Worm (Caenorhabditis elegans) whole organism, L3 larva: ENCODE results near the gene C46F2.1.

Experiments
- R02D3.7 ChIP-seq: fragments of 150-350 bp; optimal IDR thresholded peaks from 2 replicates; lab custom pipeline; 2014; ENCODE audit warnings: missing biosample characterization, missing genetic modification characterization
- ZK546.5 ChIP-seq: sonication (generic microtip); optimal IDR thresholded peaks from 2 replicates; lab custom pipeline; 2017; ENCODE audit warnings: missing biosample characterization, missing genetic modification characterization
- aly-2 ChIP-seq: fragments of 150-350 bp; optimal IDR thresholded peaks from 2 replicates; lab custom pipeline; 2014; ENCODE audit warnings: missing biosample characterization, missing genetic modification characterization
- ama-1 ChIP-seq: fragments of 150-350 bp; optimal IDR thresholded peaks from 2 replicates; lab custom pipeline; 2018
- ceh-16 ChIP-seq: sonication (generic microtip); optimal IDR thresholded peaks from 2 replicates; lab custom pipeline; 2017; ENCODE audit warnings: missing biosample characterization, missing genetic modification characterization
- ceh-28 ChIP-seq: fragments of 150-350 bp; optimal IDR thresholded peaks from 2 replicates; lab custom pipeline; 2014; ENCODE audit warnings: missing biosample characterization, missing genetic modification reagents, missing genetic modification characterization
- ceh-82 ChIP-seq: fragments of 150-350 bp; optimal IDR thresholded peaks from 2 replicates; lab custom pipeline; 2014; ENCODE audit warnings: missing biosample characterization, missing genetic modification characterization
- ceh-9 ChIP-seq: sonication (generic microtip); optimal IDR thresholded peaks from 2 replicates; lab custom pipeline; 2018; ENCODE audit warnings: missing biosample characterization, missing genetic modification characterization
- daf-12 ChIP-seq: fragments of 150-350 bp; optimal IDR thresholded peaks from 2 replicates; lab custom pipeline; 2014; ENCODE audit warnings: missing biosample characterization, missing genetic modification reagents, missing genetic modification characterization
- egl-27 ChIP-seq: sonication (generic microtip); optimal IDR thresholded peaks from 4 replicates; lab custom pipeline; 2017; ENCODE audit warnings: missing biosample characterization, missing genetic modification reagents, missing genetic modification characterization
- egl-5 ChIP-seq: fragments of 150-350 bp; optimal IDR thresholded peaks from 2 replicates; lab custom pipeline; 2017; ENCODE audit warnings: missing biosample characterization, missing genetic modification reagents, missing genetic modification characterization, inconsistent platforms
- elt-1 ChIP-seq: fragments of 150-350 bp; optimal IDR thresholded peaks from 2 replicates; lab custom pipeline; 2014; ENCODE audit warnings: missing biosample characterization, missing genetic modification characterization
- elt-2 ChIP-seq: sonication (generic microtip); optimal IDR thresholded peaks from 2 replicates; lab custom pipeline; 2016; ENCODE audit warnings: missing genetic modification reagents, mild to moderate bottlenecking, missing genetic modification characterization, missing compliant biosample characterization
- elt-3 ChIP-seq, 3 experiments: fragments of 150-350 bp in 1 of 3; sonication (generic microtip) in 2 of 3; optimal IDR thresholded peaks; 2 replicates in 2 of 3; 4 replicates in 1 of 3; lab custom pipeline; 2014 to 2017; ENCODE audit warnings: missing biosample characterization in 3 of 3, missing genetic modification characterization in 3 of 3
- eor-1 ChIP-seq, 2 experiments: fragments of 150-350 bp; optimal IDR thresholded peaks; 2 replicates each; lab custom pipeline; 2014 to 2018; ENCODE audit warnings: missing biosample characterization in 2 of 2, missing genetic modification characterization in 2 of 2
- fkh-10 ChIP-seq: sonication (generic microtip); optimal IDR thresholded peaks from 2 replicates; lab custom pipeline; 2017; ENCODE audit warnings: missing biosample characterization, missing genetic modification reagents, missing genetic modification characterization
- fkh-2 ChIP-seq: fragments of 150-350 bp; optimal IDR thresholded peaks from 2 replicates; lab custom pipeline; 2014; ENCODE audit warnings: missing biosample characterization, missing genetic modification reagents, missing genetic modification characterization
- fos-1 ChIP-seq: fragments of 150-350 bp; optimal IDR thresholded peaks from 2 replicates; lab custom pipeline; 2014; ENCODE audit warnings: missing biosample characterization, missing genetic modification characterization
- hmg-11 ChIP-seq: sonication (generic microtip); optimal IDR thresholded peaks from 2 replicates; lab custom pipeline; 2016; ENCODE audit warnings: missing genetic modification characterization, missing compliant biosample characterization
- jun-1 ChIP-seq: fragments of 150-350 bp; optimal IDR thresholded peaks from 2 replicates; lab custom pipeline; 2014; ENCODE audit warnings: missing biosample characterization, missing genetic modification reagents, missing genetic modification characterization
- lin-15B ChIP-seq: fragments of 150-350 bp; optimal IDR thresholded peaks from 2 replicates; lab custom pipeline; 2014; ENCODE audit warnings: missing biosample characterization, missing genetic modification characterization
- lin-39 ChIP-seq: fragments of 150-350 bp; optimal IDR thresholded peaks from 2 replicates; lab custom pipeline; 2018; ENCODE audit warnings: missing biosample characterization, missing genetic modification reagents, missing genetic modification characterization
- lsy-12 ChIP-seq: sonication (generic microtip); optimal IDR thresholded peaks from 2 replicates; lab custom pipeline; 2016; ENCODE audit warnings: mild to moderate bottlenecking, missing genetic modification characterization, missing compliant biosample characterization
- mdl-1 ChIP-seq: fragments of 150-350 bp; optimal IDR thresholded peaks from 2 replicates; lab custom pipeline; 2014; ENCODE audit warnings: missing biosample characterization, missing genetic modification characterization
- mml-1 ChIP-seq: fragments of 150-350 bp; sonication (generic microtip); optimal IDR thresholded peaks from 3 replicates; lab custom pipeline; 2014; ENCODE audit warnings: missing biosample characterization, missing genetic modification characterization
- nfya-1 ChIP-seq: sonication (generic microtip); optimal IDR thresholded peaks from 2 replicates; lab custom pipeline; 2017; ENCODE audit warnings: missing genetic modification characterization, mild to moderate bottlenecking, missing compliant biosample characterization, antibody characterized with exemption, moderate library complexity; ENCODE audit not compliant: insufficient read depth
- nhr-11 ChIP-seq: fragments of 150-350 bp; optimal IDR thresholded peaks from 2 replicates; lab custom pipeline; 2014; ENCODE audit warnings: missing biosample characterization, missing genetic modification characterization
- nhr-12 ChIP-seq: fragments of 150-350 bp; optimal IDR thresholded peaks from 2 replicates; lab custom pipeline; 2014; ENCODE audit warnings: missing biosample characterization, missing genetic modification characterization
- nhr-23 ChIP-seq: fragments of 150-350 bp; optimal IDR thresholded peaks from 2 replicates; lab custom pipeline; 2014; ENCODE audit warnings: missing biosample characterization, missing genetic modification reagents, missing genetic modification characterization
- nhr-237 ChIP-seq: fragments of 150-350 bp; optimal IDR thresholded peaks from 2 replicates; lab custom pipeline; 2014; ENCODE audit warnings: missing biosample characterization, missing genetic modification characterization
- nhr-25 ChIP-seq: sonication (generic microtip); optimal IDR thresholded peaks from 2 replicates; lab custom pipeline; 2017; ENCODE audit warnings: missing biosample characterization, missing genetic modification characterization
- nhr-28 ChIP-seq: fragments of 150-350 bp; optimal IDR thresholded peaks from 2 replicates; lab custom pipeline; 2014; ENCODE audit warnings: missing biosample characterization, missing genetic modification characterization
- nhr-43 ChIP-seq: sonication (generic microtip); optimal IDR thresholded peaks from 2 replicates; lab custom pipeline; 2016; ENCODE audit warnings: mild to moderate bottlenecking, missing genetic modification characterization, missing compliant biosample characterization; ENCODE audit not compliant: poor library complexity, severe bottlenecking
- nhr-67 ChIP-seq: fragments of 150-350 bp; optimal IDR thresholded peaks from 2 replicates; lab custom pipeline; 2014; ENCODE audit warnings: missing biosample characterization, missing genetic modification characterization
- nhr-76 ChIP-seq: fragments of 150-350 bp; sonication (generic microtip); optimal IDR thresholded peaks from 5 replicates; lab custom pipeline; 2014; ENCODE audit warnings: missing biosample characterization, missing genetic modification characterization
- nhr-77 ChIP-seq: fragments of 150-350 bp; optimal IDR thresholded peaks from 2 replicates; lab custom pipeline; 2014; ENCODE audit warnings: missing biosample characterization, missing genetic modification characterization
- pha-4 ChIP-seq: fragments of 150-350 bp; optimal IDR thresholded peaks from 2 replicates; lab custom pipeline; 2014; ENCODE audit warnings: missing biosample characterization, missing genetic modification reagents, missing genetic modification characterization
- pqm-1 ChIP-seq: fragments of 150-350 bp; optimal IDR thresholded peaks from 2 replicates; lab custom pipeline; 2017; ENCODE audit warnings: missing biosample characterization, missing genetic modification characterization, inconsistent platforms
- sea-2 ChIP-seq: fragments of 150-350 bp; sonication (generic microtip); optimal IDR thresholded peaks from 4 replicates; lab custom pipeline; 2014; ENCODE audit warnings: missing biosample characterization, missing genetic modification reagents, missing genetic modification characterization
- skn-1 ChIP-seq: fragments of 150-350 bp; optimal IDR thresholded peaks from 2 replicates; lab custom pipeline; 2014; ENCODE audit warnings: missing biosample characterization, missing genetic modification characterization
- snpc-4 ChIP-seq: fragments of 150-350 bp; optimal IDR thresholded peaks from 2 replicates; lab custom pipeline; 2014; ENCODE audit warnings: missing biosample characterization, missing genetic modification characterization
- tbx-2 ChIP-seq: sonication (generic microtip); optimal IDR thresholded peaks from 2 replicates; lab custom pipeline; 2016; ENCODE audit warnings: mild to moderate bottlenecking, missing genetic modification characterization, missing compliant biosample characterization
- unc-39 ChIP-seq: sonication (generic microtip); optimal IDR thresholded peaks from 4 replicates; lab custom pipeline; 2017; ENCODE audit warnings: missing biosample characterization, missing genetic modification characterization
- unc-62 ChIP-seq: fragments of 150-350 bp; sonication (generic microtip); optimal IDR thresholded peaks from 4 replicates; lab custom pipeline; 2014; ENCODE audit warnings: missing biosample characterization, missing genetic modification reagents, missing genetic modification characterization
- zag-1 ChIP-seq: fragments of 150-350 bp; optimal IDR thresholded peaks from 2 replicates; lab custom pipeline; 2014; ENCODE audit warnings: missing biosample characterization, missing genetic modification characterization
- ztf-11 ChIP-seq: fragments of 150-350 bp; optimal IDR thresholded peaks from 2 replicates; lab custom pipeline; 2014; ENCODE audit warnings: missing biosample characterization, missing genetic modification characterization
- ztf-4 ChIP-seq: fragments of 150-350 bp; optimal IDR thresholded peaks from 2 replicates; lab custom pipeline; 2014; ENCODE audit warnings: missing biosample characterization, missing genetic modification characterization

C46F2.1 gene

DNA sequence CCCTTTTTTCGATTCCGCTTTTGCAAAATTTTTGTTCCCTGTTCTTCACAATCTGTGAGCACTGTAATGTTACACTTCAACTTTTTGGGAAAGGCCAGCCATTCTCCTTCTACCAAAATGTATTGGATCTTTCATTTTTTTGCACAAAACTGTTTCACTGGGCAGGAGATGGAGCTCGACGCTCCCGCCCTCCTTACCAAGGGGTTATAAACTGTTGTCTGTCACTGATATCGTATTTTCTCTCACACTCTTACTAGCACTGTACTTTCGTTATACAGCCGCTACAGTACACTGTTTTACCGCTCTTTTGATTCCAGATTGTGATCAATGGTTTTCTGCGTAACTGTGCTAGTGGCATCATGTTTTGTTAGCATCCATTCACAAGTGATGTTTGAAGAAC, at the start of gene C46F2.1:
Gene C46F2.1, plus strand, starts transcription at position 301 of the 400 bp plus-strand sequence.
- no peak for TF ChIP-seq nfya-1 (tag; lab: Kevin White, UChicago)
- no peak for TF ChIP-seq ztf-4
- TF ChIP-seq ceh-9 (tag; lab: Kevin White, UChicago), result no peak
- TF ChIP-seq jun-1, result no peak
- TF ChIP-seq skn-1 (tag; lab: Kevin White, UChicago), result no peak
- no peak for TF ChIP-seq nhr-77 (tag; lab: Kevin White, UChicago)
- no peak for TF ChIP-seq nhr-23 (tag; lab: Kevin White, UChicago)
- peak; percentile 61 for TF ChIP-seq pqm-1 (tag; lab: Kevin White, UChicago)
- TF ChIP-seq elt-2, result peak; percentile 33

DNA sequence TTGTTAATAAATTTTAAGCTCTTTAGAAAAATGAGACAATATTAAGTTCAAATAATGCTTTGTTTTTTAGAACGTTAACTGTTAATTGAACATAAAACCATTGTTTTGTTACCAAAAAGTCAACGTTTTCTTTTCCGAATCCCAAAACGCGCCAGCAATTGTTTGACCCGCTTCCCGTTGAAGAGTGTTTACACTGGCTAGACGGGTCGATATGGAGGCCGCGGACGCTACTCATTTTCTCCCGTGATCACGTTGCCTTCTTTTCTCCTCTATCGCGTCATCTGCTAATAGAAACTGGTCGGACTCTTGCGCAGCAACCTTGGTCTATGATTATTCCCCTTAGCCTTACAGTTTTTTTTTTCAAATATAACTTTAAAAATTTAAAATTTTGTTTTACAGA, 48.8 kb upstream of the C46F2.1 start, which contains the start of gene C34D10.1:
Gene C34D10.1, plus strand, starts transcription at position 400 of the 400 bp plus-strand sequence.
- TF ChIP-seq zag-1, result no peak
- TF ChIP-seq nhr-28 (tag; lab: Kevin White, UChicago), result no peak
- peak; percentile 51 for TF ChIP-seq hmg-11
- no peak for TF ChIP-seq unc-39 (tag; lab: Kevin White, UChicago)
- no peak for TF ChIP-seq nhr-77 (tag; lab: Kevin White, UChicago)
- TF ChIP-seq jun-1, result peak; percentile 66
- TF ChIP-seq ceh-9 (tag; lab: Kevin White, UChicago), result no peak
- TF ChIP-seq ceh-16 (tag; lab: Kevin White, UChicago), result no peak
- TF ChIP-seq ceh-82, result no peak
- no peak for TF ChIP-seq aly-2 (tag; lab: Kevin White, UChicago)
- TF ChIP-seq elt-3 (tag; optimal IDR thresholded peaks at IDR 0.05; lab: Kevin White, UChicago), result no peak
- TF ChIP-seq nfya-1 (tag; lab: Kevin White, UChicago), result peak; percentile 61
- TF ChIP-seq ztf-4, result no peak
- no peak for TF ChIP-seq nhr-12 (tag; lab: Kevin White, UChicago)
- TF ChIP-seq ZK546.5 (tag; lab: Kevin White, UChicago), result no peak
- TF ChIP-seq elt-1 (tag; lab: Kevin White, UChicago), result no peak
- TF ChIP-seq mml-1 (tag; lab: Kevin White, UChicago), result no peak
- no peak for TF ChIP-seq unc-62 (GFP tag; lab: Kevin White, UChicago)
- no peak for TF ChIP-seq nhr-43 (tag; lab: Kevin White, UChicago)
- peak; percentile 56 for TF ChIP-seq egl-27 (tag; lab: Kevin White, UChicago)
- no peak for TF ChIP-seq fkh-2 (tag; lab: Kevin White, UChicago)
- peak; percentile 22 for TF ChIP-seq lsy-12 (tag; lab: Kevin White, UChicago)
- TF ChIP-seq R02D3.7, result no peak
- TF ChIP-seq fos-1, result no peak
- peak; percentile 81 for TF ChIP-seq ceh-28 (tag; lab: Kevin White, UChicago)
- peak; percentile 86 for TF ChIP-seq nhr-25 (tag; lab: Kevin White, UChicago)
- peak; percentile 56 for TF ChIP-seq snpc-4 (tag; lab: Kevin White, UChicago)
- no peak for TF ChIP-seq daf-12 (tag; lab: Kevin White, UChicago)
- TF ChIP-seq elt-2, result peak; percentile 5
- no peak for TF ChIP-seq pqm-1 (tag; lab: Kevin White, UChicago)
- TF ChIP-seq mdl-1 (tag; lab: Kevin White, UChicago), result no peak
- TF ChIP-seq nhr-76, result no peak
- no peak for TF ChIP-seq skn-1 (tag; lab: Kevin White, UChicago)
- no peak for TF ChIP-seq egl-5 (tag; lab: Kevin White, UChicago)
- TF ChIP-seq nhr-237 (tag; lab: Kevin White, UChicago), result no peak
- TF ChIP-seq fkh-10, result no peak
- peak; percentile 87 for TF ChIP-seq nhr-23 (tag; lab: Kevin White, UChicago)
- peak; percentile 50 for TF ChIP-seq lin-15B (tag; lab: Kevin White, UChicago)
- peak; percentile 50 for TF ChIP-seq tbx-2 (tag; lab: Kevin White, UChicago)
- no peak for TF ChIP-seq ztf-11 (tag; lab: Kevin White, UChicago)
- TF ChIP-seq eor-1 (tag; optimal IDR thresholded peaks at IDR 0.05; lab: Kevin White, UChicago), result no peak
- peak; percentile 47 for TF ChIP-seq lin-39 (tag; lab: Kevin White, UChicago)
- no peak for TF ChIP-seq nhr-11
- no peak for TF ChIP-seq ama-1 (lab: Kevin White, UChicago)
- TF ChIP-seq nhr-67 (tag; lab: Kevin White, UChicago), result no peak
- no peak for TF ChIP-seq sea-2 (GFP tag; lab: Kevin White, UChicago)
- TF ChIP-seq pha-4 (tag; lab: Kevin White, UChicago), result peak; percentile 90
- TF ChIP-seq, all 47 proteins: peak for 14
